Worm (Caenorhabditis elegans) whole organism, late embryonic: Measurements from ENCODE around the gene hlh-34.

Experiments used
- C08G9.2 ChIP-seq: sonication (generic microtip); optimal IDR thresholded peaks from 2 replicates; lab custom pipeline; 2016; ENCODE audit warnings: mild to moderate bottlenecking, missing genetic modification characterization, moderate library complexity, missing compliant biosample characterization
- C38D4.7 ChIP-seq: fragments of 200-800 bp; sonication (Bioruptor generic); optimal IDR thresholded peaks from 2 replicates; lab custom pipeline; 2018; ENCODE audit warnings: mild to moderate bottlenecking, missing genetic modification characterization, moderate library complexity, missing compliant biosample characterization
- F13H6.1 ChIP-seq: sonication (generic microtip); optimal IDR thresholded peaks from 2 replicates; lab custom pipeline; 2016; ENCODE audit warnings: missing genetic modification characterization, missing compliant biosample characterization
- K02D7.2 ChIP-seq: sonication (generic microtip); optimal IDR thresholded peaks from 2 replicates; lab custom pipeline; 2017; ENCODE audit warnings: mild to moderate bottlenecking, missing genetic modification characterization, missing compliant biosample characterization
- T23F11.4 ChIP-seq: fragments of 200-800 bp; sonication (Bioruptor generic); optimal IDR thresholded peaks from 2 replicates; lab custom pipeline; 2018; ENCODE audit warnings: mild to moderate bottlenecking, missing genetic modification characterization, missing compliant biosample characterization
- Y22D7AL.16 ChIP-seq: sonication (generic microtip); optimal IDR thresholded peaks from 2 replicates; lab custom pipeline; 2016; ENCODE audit warnings: missing genetic modification characterization, missing compliant biosample characterization
- ceh-19 ChIP-seq: fragments of 200-800 bp; sonication (Bioruptor generic); optimal IDR thresholded peaks from 2 replicates; lab custom pipeline; 2018; ENCODE audit warnings: mild to moderate bottlenecking, missing genetic modification characterization, missing compliant biosample characterization
- ceh-22 ChIP-seq: sonication (generic microtip); optimal IDR thresholded peaks from 2 replicates; lab custom pipeline; 2017; ENCODE audit warnings: missing biosample characterization, missing genetic modification characterization
- ceh-24 ChIP-seq: sonication (generic microtip); optimal IDR thresholded peaks from 2 replicates; lab custom pipeline; 2016; ENCODE audit warnings: mild to moderate bottlenecking, missing genetic modification characterization, missing compliant biosample characterization
- ceh-31 ChIP-seq: sonication (generic microtip); optimal IDR thresholded peaks from 2 replicates; lab custom pipeline; 2016; ENCODE audit warnings: missing genetic modification characterization, missing compliant biosample characterization
- ceh-34 ChIP-seq: sonication (generic microtip); optimal IDR thresholded peaks from 2 replicates; lab custom pipeline; 2016; ENCODE audit warnings: mild to moderate bottlenecking, missing genetic modification characterization, missing compliant biosample characterization
- ceh-6 ChIP-seq: fragments of 200-800 bp; sonication (Bioruptor generic); optimal IDR thresholded peaks from 2 replicates; lab custom pipeline; 2018; ENCODE audit warnings: mild to moderate bottlenecking, missing genetic modification characterization, missing compliant biosample characterization
- ceh-9 ChIP-seq: sonication (generic microtip); optimal IDR thresholded peaks from 2 replicates; lab custom pipeline; 2016; ENCODE audit warnings: mild to moderate bottlenecking, missing genetic modification characterization, inconsistent platforms, missing compliant biosample characterization
- dmd-4 ChIP-seq: sonication (generic microtip); optimal IDR thresholded peaks from 2 replicates; lab custom pipeline; 2016; ENCODE audit warnings: borderline replicate concordance, missing genetic modification characterization, missing compliant biosample characterization
- elt-4 ChIP-seq: sonication (generic microtip); optimal IDR thresholded peaks from 2 replicates; lab custom pipeline; 2016; ENCODE audit warnings: missing genetic modification characterization, missing compliant biosample characterization
- ets-4 ChIP-seq: sonication (generic microtip); optimal IDR thresholded peaks from 2 replicates; lab custom pipeline; 2016; ENCODE audit warnings: missing genetic modification characterization, missing compliant biosample characterization
- eyg-1 ChIP-seq: sonication (generic microtip); optimal IDR thresholded peaks from 2 replicates; lab custom pipeline; 2016; ENCODE audit warnings: missing genotype, missing genetic modification characterization, missing compliant biosample characterization
- hlh-13 ChIP-seq: fragments of 200-800 bp; sonication (Bioruptor generic); optimal IDR thresholded peaks from 2 replicates; lab custom pipeline; 2018; ENCODE audit warnings: mild to moderate bottlenecking, missing genetic modification characterization, missing compliant biosample characterization
- hlh-15 ChIP-seq: sonication (generic microtip); optimal IDR thresholded peaks from 2 replicates; lab custom pipeline; 2016; ENCODE audit warnings: missing genetic modification characterization, missing compliant biosample characterization
- hlh-30 ChIP-seq: sonication (generic microtip); optimal IDR thresholded peaks from 2 replicates; lab custom pipeline; 2017; ENCODE audit warnings: antibody characterized with exemption, missing genetic modification characterization, missing compliant biosample characterization; ENCODE audit not compliant: insufficient read depth
- lim-6 ChIP-seq: sonication (generic microtip); optimal IDR thresholded peaks from 2 replicates; lab custom pipeline; 2016; ENCODE audit warnings: missing genetic modification characterization, missing compliant biosample characterization
- lin-11 ChIP-seq: fragments of 200-800 bp; sonication (Bioruptor generic); optimal IDR thresholded peaks from 2 replicates; lab custom pipeline; 2018; ENCODE audit warnings: mild to moderate bottlenecking, missing genetic modification characterization, missing compliant biosample characterization
- mec-3 ChIP-seq: sonication (generic microtip); optimal IDR thresholded peaks from 2 replicates; lab custom pipeline; 2016; ENCODE audit warnings: borderline replicate concordance, missing genetic modification characterization, missing compliant biosample characterization
- nfya-1 ChIP-seq: sonication (generic microtip); optimal IDR thresholded peaks from 2 replicates; lab custom pipeline; 2017; ENCODE audit warnings: missing genetic modification characterization, mild to moderate bottlenecking, missing compliant biosample characterization, antibody characterized with exemption, moderate library complexity
- nhr-11 ChIP-seq: fragments of 150-350 bp; optimal IDR thresholded peaks from 2 replicates; lab custom pipeline; 2014; ENCODE audit warnings: missing biosample characterization, missing genetic modification characterization
- nhr-232 ChIP-seq: sonication (generic microtip); optimal IDR thresholded peaks from 2 replicates; lab custom pipeline; 2016; ENCODE audit warnings: missing genetic modification characterization, missing compliant biosample characterization
- odd-2 ChIP-seq: sonication (generic microtip); optimal IDR thresholded peaks from 2 replicates; lab custom pipeline; 2017; ENCODE audit warnings: antibody characterized with exemption, mild to moderate bottlenecking, missing genetic modification characterization, missing compliant biosample characterization
- pha-4 ChIP-seq: fragments of 150-350 bp; optimal IDR thresholded peaks from 2 replicates; lab custom pipeline; 2018; ENCODE audit warnings: missing biosample characterization, missing genetic modification reagents, missing genetic modification characterization
- pqm-1 ChIP-seq: sonication (generic microtip); optimal IDR thresholded peaks from 2 replicates; lab custom pipeline; 2016; ENCODE audit warnings: missing genetic modification characterization, missing compliant biosample characterization
- ref-2 ChIP-seq: sonication (generic microtip); optimal IDR thresholded peaks from 2 replicates; lab custom pipeline; 2016; ENCODE audit warnings: missing genetic modification characterization, missing compliant biosample characterization
- rnt-1 ChIP-seq: sonication (generic microtip); optimal IDR thresholded peaks from 2 replicates; lab custom pipeline; 2016; ENCODE audit warnings: missing genetic modification characterization, missing compliant biosample characterization
- sdc-2 ChIP-seq: sonication (generic microtip); optimal IDR thresholded peaks from 2 replicates; lab custom pipeline; 2016; ENCODE audit warnings: missing genotype, missing genetic modification characterization, missing compliant biosample characterization
- sox-4 ChIP-seq: sonication (generic microtip); optimal IDR thresholded peaks from 2 replicates; lab custom pipeline; 2017; ENCODE audit warnings: mild to moderate bottlenecking, missing genetic modification characterization, inconsistent platforms, missing compliant biosample characterization
- tbx-7 ChIP-seq: sonication (generic microtip); optimal IDR thresholded peaks from 2 replicates; lab custom pipeline; 2016; ENCODE audit warnings: missing genotype, missing genetic modification characterization, missing compliant biosample characterization
- unc-3 ChIP-seq, 2 experiments: fragments of 200-800 bp in 1 of 2; sonication (Bioruptor generic) in 1 of 2; sonication (generic microtip) in 1 of 2; conservative IDR thresholded peaks in 1 of 2; optimal IDR thresholded peaks in 1 of 2; 2 replicates each; pipeline versions ENCODE4 v1.3.6 to Lab custom; 2016 to 2022; ENCODE audit warnings: missing compliant biosample characterization in 2 of 2, missing genetic modification characterization in 2 of 2, missing genetic modification reagents in 1 of 2
- unc-86 ChIP-seq: sonication (generic microtip); optimal IDR thresholded peaks from 2 replicates; lab custom pipeline; 2016; ENCODE audit warnings: missing genetic modification characterization, missing compliant biosample characterization
- zip-5 ChIP-seq: sonication (generic microtip); optimal IDR thresholded peaks from 2 replicates; lab custom pipeline; 2016; ENCODE audit warnings: missing genetic modification characterization, missing compliant biosample characterization
- ztf-16 ChIP-seq: sonication (generic microtip); optimal IDR thresholded peaks from 2 replicates; lab custom pipeline; 2017; ENCODE audit warnings: missing genetic modification characterization, missing compliant biosample characterization

hlh-34 gene

ce11 chrV:13730762-13731161 is 23.6 kb upstream of the hlh-34 start, which contains the start of gene dct-17:
Gene dct-17 (minus strand): TSS chrV:13730784.
- no peak for TF ChIP-seq ceh-9 (tag; lab: Kevin White, UChicago)
- TF ChIP-seq ref-2 = no peak
- no peak for TF ChIP-seq ceh-34 (tag; lab: Kevin White, UChicago)
- TF ChIP-seq K02D7.2 (tag; lab: Kevin White, UChicago) = no peak
- no peak for TF ChIP-seq nhr-11 (tag; lab: Kevin White, UChicago)
- no peak for TF ChIP-seq elt-4
- no peak for TF ChIP-seq ets-4 (tag; lab: Kevin White, UChicago)
- no peak for TF ChIP-seq ztf-16 (tag; lab: Kevin White, UChicago)
- no peak for TF ChIP-seq F13H6.1 (tag; lab: Kevin White, UChicago)
- no peak for TF ChIP-seq unc-86 (tag; lab: Kevin White, UChicago)
- TF ChIP-seq hlh-15 (tag; lab: Kevin White, UChicago) = no peak
- TF ChIP-seq sdc-2 (tag; lab: Kevin White, UChicago) = no peak
- no peak for TF ChIP-seq pha-4 (tag; lab: Kevin White, UChicago)
- TF ChIP-seq zip-5 (tag; lab: Kevin White, UChicago) = no peak
- no peak for TF ChIP-seq unc-3 (GFP tag; conservative IDR thresholded peaks at IDR 0.05; lab: Robert Waterston, UW)
- no peak for TF ChIP-seq unc-3 (tag; optimal IDR thresholded peaks at IDR 0.05; lab: Kevin White, UChicago)
- TF ChIP-seq C38D4.7 (GFP tag; lab: Kevin White, UChicago) = no peak
- no peak for TF ChIP-seq mec-3 (tag; lab: Kevin White, UChicago)
- no peak for TF ChIP-seq ceh-24 (tag; lab: Kevin White, UChicago)
- TF ChIP-seq, all 69 proteins: peak for 0

DNA sequence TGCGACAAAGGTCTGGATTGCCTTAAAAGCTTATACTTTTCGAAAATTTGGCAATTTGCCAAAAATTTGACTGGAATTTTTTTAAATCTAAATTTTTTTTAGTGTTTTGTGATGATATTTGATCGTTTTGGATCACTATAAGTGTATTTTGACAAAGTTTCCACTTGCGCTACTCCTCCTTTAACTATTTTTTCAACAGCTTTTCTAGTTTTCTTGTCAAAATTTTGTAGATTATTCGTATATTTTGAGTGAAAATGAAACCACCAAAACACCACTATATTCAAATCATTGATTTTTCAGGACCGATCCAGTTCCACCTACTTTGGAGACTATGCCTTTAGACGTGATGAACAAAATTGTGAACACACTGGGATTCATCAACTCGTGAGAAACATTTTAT is 18.4 kb upstream of the hlh-34 start, which contains the start of gene fbxa-181:
Gene fbxa-181 (plus strand): TSS at position 301 of the 400 bp plus-strand sequence.
- TF ChIP-seq ceh-22 (tag; lab: Kevin White, UChicago) (no peak), lin-11 (tag; lab: Kevin White, UChicago) (no peak), ceh-19 (GFP tag; lab: Kevin White, UChicago) (no peak), C08G9.2 (no peak), mec-3 (tag; lab: Kevin White, UChicago) (no peak), sox-4 (tag; lab: Kevin White, UChicago) (no peak), unc-86 (tag; lab: Kevin White, UChicago) (no peak), unc-3 (GFP tag; conservative IDR thresholded peaks at IDR 0.05; lab: Robert Waterston, UW) (no peak), unc-3 (tag; optimal IDR thresholded peaks at IDR 0.05; lab: Kevin White, UChicago) (no peak), nhr-232 (tag; lab: Kevin White, UChicago) (no peak), tbx-7 (tag; lab: Kevin White, UChicago) (no peak), pqm-1 (tag; lab: Kevin White, UChicago) (no peak), Y22D7AL.16 (tag; lab: Kevin White, UChicago) (no peak), eyg-1 (tag; lab: Kevin White, UChicago) (no peak), ceh-6 (no peak), ztf-16 (tag; lab: Kevin White, UChicago) (no peak), rnt-1 (tag; lab: Kevin White, UChicago) (no peak), T23F11.4 (GFP tag; lab: Kevin White, UChicago) (no peak), dmd-4 (tag; lab: Kevin White, UChicago) (no peak)

DNA sequence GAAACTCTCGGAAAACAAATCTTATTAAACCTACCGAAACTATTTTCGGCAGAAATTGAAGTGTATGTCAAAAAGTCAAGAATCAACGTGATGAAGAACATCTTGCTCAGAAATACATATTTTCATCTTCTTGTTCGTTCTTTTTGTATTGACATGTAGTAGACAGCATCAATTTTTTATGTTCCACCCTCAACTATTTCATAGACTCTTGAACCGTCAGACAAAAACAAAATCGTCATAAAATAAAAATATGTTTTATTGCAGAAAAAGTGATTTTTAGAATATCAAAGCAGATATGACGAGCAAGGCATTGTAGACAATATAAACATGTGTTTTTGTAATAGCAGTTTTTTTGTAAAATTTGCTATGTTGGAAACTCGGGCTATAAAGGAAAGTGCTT is 17.6 kb upstream of the hlh-34 start, which contains the start of gene F35E12.2:
Gene F35E12.2 (minus strand): TSS at position 101 of the 400 bp plus-strand sequence.
- TF ChIP-seq odd-2 (tag; lab: Kevin White, UChicago) = no peak
- TF ChIP-seq lin-11 (tag; lab: Kevin White, UChicago) = no peak
- no peak for TF ChIP-seq ztf-16 (tag; lab: Kevin White, UChicago)
- no peak for TF ChIP-seq sdc-2 (tag; lab: Kevin White, UChicago)
- no peak for TF ChIP-seq eyg-1 (tag; lab: Kevin White, UChicago)
- TF ChIP-seq lim-6 (tag; lab: Kevin White, UChicago) = no peak
- TF ChIP-seq, all 69 proteins: peak for 0

DNA sequence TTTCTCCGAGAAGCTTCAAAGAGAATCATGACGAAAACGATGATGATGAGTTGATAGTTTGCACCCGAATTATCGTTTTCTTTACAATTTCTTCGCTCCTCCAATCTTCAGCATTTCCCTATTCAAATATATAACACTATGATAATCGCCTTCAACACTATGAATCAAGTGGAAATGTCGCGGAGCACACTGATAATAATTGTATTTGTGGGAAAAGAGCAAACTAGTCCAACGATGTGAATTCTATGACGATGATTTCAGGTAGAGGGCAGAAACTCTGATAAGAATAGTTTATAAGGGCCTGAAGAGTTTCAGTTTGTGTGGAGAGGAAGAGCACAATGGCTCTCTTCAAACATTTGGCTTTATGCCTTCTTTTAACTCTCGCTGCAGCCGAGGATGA is 9.3 kb upstream of the hlh-34 start, which contains the start of gene T01D3.6:
Gene T01D3.6 (plus strand): TSS at position 294 of the 400 bp plus-strand sequence.
- TF ChIP-seq hlh-13 (GFP tag; lab: Kevin White, UChicago) (no peak), T23F11.4 (GFP tag; lab: Kevin White, UChicago) (no peak), nfya-1 (tag; lab: Kevin White, UChicago) (no peak), ceh-31 (tag; lab: Kevin White, UChicago) (no peak), hlh-30 (tag; lab: Kevin White, UChicago) (no peak)
